Worm (Caenorhabditis elegans) whole organism, L1 larva: ENCODE results near the gene clc-28.
"Not testable (repeated sequence)": the region's sequence is repeated elsewhere in the genome, so short reads cannot be mapped to it uniquely, and the experiment has no call there.

ENCODE experiments used
- C16A3.4 ChIP-seq: fragments of 150-350 bp; optimal IDR thresholded peaks from 2 replicates; lab custom pipeline; 2014; ENCODE audit warnings: missing biosample characterization, missing genetic modification characterization
- C34B4.2 ChIP-seq: sonication (generic microtip); optimal IDR thresholded peaks from 2 replicates; lab custom pipeline; 2017; ENCODE audit warnings: mild to moderate bottlenecking, missing genetic modification characterization, missing compliant biosample characterization
- F16B12.6 ChIP-seq: fragments of 150-350 bp; optimal IDR thresholded peaks from 2 replicates; lab custom pipeline; 2014; ENCODE audit warnings: missing biosample characterization, missing genetic modification characterization
- Y116A8C.19 ChIP-seq: sonication (generic microtip); optimal IDR thresholded peaks from 2 replicates; lab custom pipeline; 2016; ENCODE audit warnings: missing compliant biosample characterization, missing genetic modification characterization, borderline replicate concordance
- aha-1 ChIP-seq: fragments of 150-350 bp; optimal IDR thresholded peaks from 2 replicates; lab custom pipeline; 2014; ENCODE audit warnings: missing biosample characterization, missing genetic modification characterization
- aly-2 ChIP-seq: fragments of 150-350 bp; optimal IDR thresholded peaks from 2 replicates; lab custom pipeline; 2014; ENCODE audit warnings: missing biosample characterization, missing genetic modification characterization
- blmp-1 ChIP-seq: fragments of 150-350 bp; optimal IDR thresholded peaks from 2 replicates; lab custom pipeline; 2014; ENCODE audit warnings: missing biosample characterization, missing genetic modification characterization
- ceh-63 ChIP-seq: fragments of 200-800 bp; sonication (Bioruptor generic); optimal IDR thresholded peaks from 2 replicates; lab custom pipeline; 2018; ENCODE audit warnings: mild to moderate bottlenecking, missing genetic modification characterization, missing compliant biosample characterization
- ceh-8 ChIP-seq: fragments of 200-800 bp; sonication (Bioruptor generic); optimal IDR thresholded peaks from 2 replicates; lab custom pipeline; 2018; ENCODE audit warnings: mild to moderate bottlenecking, missing genetic modification characterization, moderate library complexity, missing compliant biosample characterization
- ces-1 ChIP-seq: fragments of 150-350 bp; optimal IDR thresholded peaks from 2 replicates; lab custom pipeline; 2014; ENCODE audit warnings: missing biosample characterization, missing genetic modification reagents, missing genetic modification characterization
- dpl-1 ChIP-seq, 3 experiments: fragments of 150-350 bp in 2 of 3; sonication (generic microtip) in 1 of 3; optimal IDR thresholded peaks; 2 replicates each; lab custom pipeline; 2014 to 2017; ENCODE audit warnings: missing biosample characterization in 3 of 3, missing genetic modification characterization in 3 of 3, missing genetic modification reagents in 3 of 3
- dsc-1 ChIP-seq: sonication (generic microtip); optimal IDR thresholded peaks from 2 replicates; lab custom pipeline; 2016; ENCODE audit warnings: mild to moderate bottlenecking, missing genetic modification characterization, missing compliant biosample characterization
- efl-1 ChIP-seq, 4 experiments: fragments of 150-350 bp; optimal IDR thresholded peaks in 3 of 4; peaks in 1 of 4; 1 replicate in 1 of 4; 2 replicates in 3 of 4; lab custom pipeline; 2014; ENCODE audit warnings: missing biosample characterization in 2 of 4, missing genetic modification characterization in 2 of 4, missing genetic modification reagents in 2 of 4
- hlh-17 ChIP-seq: fragments of 200-800 bp; sonication (Bioruptor generic); optimal IDR thresholded peaks from 2 replicates; lab custom pipeline; 2018; ENCODE audit warnings: missing genetic modification characterization, mild to moderate bottlenecking, missing compliant biosample characterization, moderate library complexity, borderline replicate concordance
- hlh-4 ChIP-seq: sonication (generic microtip); optimal IDR thresholded peaks from 2 replicates; lab custom pipeline; 2016; ENCODE audit warnings: mild to moderate bottlenecking, missing genetic modification characterization, missing compliant biosample characterization
- hpl-2 ChIP-seq: fragments of 150-350 bp; optimal IDR thresholded peaks from 2 replicates; lab custom pipeline; 2014; ENCODE audit warnings: missing biosample characterization, missing genetic modification reagents, missing genetic modification characterization
- isw-1 ChIP-seq: fragments of 200-800 bp; sonication (Bioruptor generic); IDR thresholded peaks from 2 replicates; pipeline ENCODE4 v1.3.6; 2022; ENCODE audit warnings: missing genetic modification characterization, missing compliant biosample characterization
- jun-1 ChIP-seq: fragments of 150-350 bp; optimal IDR thresholded peaks from 2 replicates; lab custom pipeline; 2014; ENCODE audit warnings: missing biosample characterization, missing genetic modification reagents, missing genetic modification characterization
- lin-15B ChIP-seq: fragments of 150-350 bp; sonication (generic microtip); optimal IDR thresholded peaks from 3 replicates; lab custom pipeline; 2014; ENCODE audit warnings: missing biosample characterization, missing genetic modification characterization
- mab-9 ChIP-seq: fragments of 200-800 bp; sonication (Bioruptor generic); IDR thresholded peaks from 2 replicates; pipeline ENCODE4 v1.3.6; 2022; ENCODE audit warnings: missing genetic modification reagents, missing genetic modification characterization, missing compliant biosample characterization
- mef-2 ChIP-seq: fragments of 150-350 bp; optimal IDR thresholded peaks from 2 replicates; lab custom pipeline; 2014; ENCODE audit warnings: missing biosample characterization, missing genetic modification characterization
- mep-1 ChIP-seq: fragments of 150-350 bp; optimal IDR thresholded peaks from 2 replicates; lab custom pipeline; 2014; ENCODE audit warnings: missing biosample characterization, missing genetic modification characterization
- nhr-12 ChIP-seq: sonication (generic microtip); optimal IDR thresholded peaks from 2 replicates; lab custom pipeline; 2017; ENCODE audit warnings: missing biosample characterization, missing genetic modification characterization
- nhr-19 ChIP-seq: fragments of 200-800 bp; sonication (Bioruptor generic); conservative IDR thresholded peaks from 2 replicates; pipeline ENCODE4 v1.3.6; 2022; ENCODE audit warnings: missing genetic modification characterization, missing compliant biosample characterization
- nhr-71 ChIP-seq: sonication (generic microtip); optimal IDR thresholded peaks from 2 replicates; lab custom pipeline; 2016; ENCODE audit warnings: mild to moderate bottlenecking, missing genetic modification characterization, moderate library complexity, missing compliant biosample characterization
- nhr-76 ChIP-seq: sonication (generic microtip); optimal IDR thresholded peaks from 2 replicates; lab custom pipeline; 2017; ENCODE audit warnings: missing biosample characterization, missing genetic modification characterization
- nhr-77 ChIP-seq: fragments of 150-350 bp; optimal IDR thresholded peaks from 2 replicates; lab custom pipeline; 2014; ENCODE audit warnings: missing biosample characterization, missing genetic modification characterization
- nhr-84 ChIP-seq: sonication (generic microtip); optimal IDR thresholded peaks from 2 replicates; lab custom pipeline; 2017; ENCODE audit warnings: missing biosample characterization, missing genetic modification characterization
- pax-3 ChIP-seq: fragments of 200-800 bp; sonication (Bioruptor generic); optimal IDR thresholded peaks from 2 replicates; lab custom pipeline; 2018; ENCODE audit warnings: mild to moderate bottlenecking, missing genetic modification characterization, moderate library complexity, missing compliant biosample characterization
- pqm-1 ChIP-seq: sonication (generic microtip); optimal IDR thresholded peaks from 3 replicates; lab custom pipeline; 2017; ENCODE audit warnings: missing biosample characterization, missing genetic modification characterization
- rnt-1 ChIP-seq: sonication (generic microtip); optimal IDR thresholded peaks from 2 replicates; lab custom pipeline; 2016; ENCODE audit warnings: mild to moderate bottlenecking, missing genetic modification characterization, moderate library complexity, missing compliant biosample characterization
- skn-1 ChIP-seq: fragments of 150-350 bp; optimal IDR thresholded peaks from 2 replicates; lab custom pipeline; 2014; ENCODE audit warnings: missing biosample characterization, missing genetic modification characterization
- snpc-4 ChIP-seq: fragments of 150-350 bp; optimal IDR thresholded peaks from 2 replicates; lab custom pipeline; 2014; ENCODE audit warnings: missing biosample characterization, missing genetic modification characterization
- snu-23 ChIP-seq: sonication (generic microtip); optimal IDR thresholded peaks from 2 replicates; lab custom pipeline; 2016; ENCODE audit warnings: missing genetic modification characterization, missing compliant biosample characterization
- sox-4 ChIP-seq: sonication (generic microtip); optimal IDR thresholded peaks from 2 replicates; lab custom pipeline; 2016; ENCODE audit warnings: missing genetic modification characterization, missing compliant biosample characterization
- sptf-1 ChIP-seq: fragments of 150-350 bp; optimal IDR thresholded peaks from 2 replicates; lab custom pipeline; 2014; ENCODE audit warnings: missing biosample characterization, missing genetic modification characterization
- unc-98 ChIP-seq: fragments of 200-800 bp; sonication (Bioruptor generic); IDR thresholded peaks from 2 replicates; pipeline ENCODE4 v1.3.6; 2022; ENCODE audit warnings: missing genetic modification characterization, missing compliant biosample characterization

clc-28 gene

DNA sequence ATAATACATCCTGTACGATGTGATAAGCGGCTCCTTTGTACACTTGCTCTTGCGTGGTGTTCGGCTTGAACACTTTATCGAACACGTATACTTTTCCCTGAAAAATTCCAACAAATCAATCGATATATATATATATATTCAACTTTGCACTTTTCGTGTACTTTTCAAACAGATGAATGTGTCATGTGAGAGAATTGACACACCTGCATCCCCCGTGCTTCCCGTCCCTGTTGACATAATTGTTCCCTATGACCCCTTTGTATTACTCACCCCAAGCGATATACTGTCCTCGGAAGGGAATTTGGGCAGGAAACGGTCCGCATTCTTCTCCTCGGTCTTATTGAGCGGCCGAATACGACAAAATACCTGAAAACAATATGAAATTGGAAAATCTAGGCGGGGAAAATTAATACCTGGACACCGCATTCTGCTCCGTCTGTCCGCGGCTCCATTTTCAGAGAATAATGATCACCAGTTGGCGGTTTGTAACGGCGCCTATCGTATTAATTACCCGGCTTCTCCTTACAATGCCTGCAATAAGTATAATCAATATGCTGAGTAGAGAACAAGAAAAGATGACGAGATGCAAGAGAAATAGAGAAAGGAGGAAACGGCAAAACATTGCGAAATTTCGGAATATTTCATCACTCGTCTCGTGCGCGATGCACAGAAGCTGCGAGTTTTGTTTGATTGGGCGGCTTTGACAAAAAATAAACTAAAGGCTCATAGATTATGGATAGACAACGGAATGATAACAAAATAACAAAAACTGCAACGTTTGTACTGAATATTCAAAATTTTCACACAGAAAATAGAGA lies 15.6 kb upstream of the clc-28 start, which contains the start of gene unc-116 (continued):
- no peak for TF ChIP-seq ces-1 (GFP tag; lab: Kevin White, UChicago)
- TF ChIP-seq dpl-1 (GFP tag; optimal IDR thresholded peaks at IDR 0.05; lab: Kevin White, UChicago), result peak in 2 of 3 experiments; percentile 18 to 31
- no peak for TF ChIP-seq mab-9 (GFP tag; lab: Robert Waterston, UW)
- TF ChIP-seq ceh-63 (GFP tag; lab: Kevin White, UChicago), result no peak
- no peak for TF ChIP-seq pqm-1
- no peak for TF ChIP-seq nhr-84 (tag; lab: Kevin White, UChicago)
- TF ChIP-seq efl-1 (optimal IDR thresholded peaks at IDR 0.05; lab: Kevin White, UChicago), result peak; percentile 31 to 74
- peak; percentile 54 to 94 for TF ChIP-seq efl-1 (GFP tag; optimal IDR thresholded peaks at IDR 0.05 in 1 of 2; lab: Kevin White, UChicago)
- no peak for TF ChIP-seq rnt-1 (tag; lab: Kevin White, UChicago)
- peak; percentile 34 for TF ChIP-seq C16A3.4 (tag; lab: Kevin White, UChicago)
- no peak for TF ChIP-seq ceh-8 (GFP tag; lab: Kevin White, UChicago)
- no peak for TF ChIP-seq Y116A8C.19 (tag; lab: Kevin White, UChicago)
- TF ChIP-seq nhr-19, result peak; percentile 32; the same call in 1 of the 2 replicates
- TF ChIP-seq skn-1 (tag; lab: Kevin White, UChicago), result peak; percentile 94
- TF ChIP-seq snpc-4, result peak; percentile 9
- peak; percentile 35 for TF ChIP-seq blmp-1 (tag; lab: Kevin White, UChicago)
- TF ChIP-seq hpl-2 (GFP tag; lab: Kevin White, UChicago), result peak; percentile 49
- no peak for TF ChIP-seq nhr-12 (tag; lab: Kevin White, UChicago)
- TF ChIP-seq sox-4 (tag; lab: Kevin White, UChicago), result no peak
- TF ChIP-seq C34B4.2 (tag; lab: Kevin White, UChicago), result no peak
- peak; percentile 43 for TF ChIP-seq F16B12.6 (tag; lab: Kevin White, UChicago)
- no peak for TF ChIP-seq hlh-17 (GFP tag; lab: Kevin White, UChicago)
- TF ChIP-seq lin-15B (tag; lab: Kevin White, UChicago), result peak; percentile 18
- peak; percentile 43; the same call in 1 of the 2 replicates for TF ChIP-seq isw-1
- TF ChIP-seq nhr-71 (tag; lab: Kevin White, UChicago), result peak; percentile 63
- TF ChIP-seq sptf-1 (tag; lab: Kevin White, UChicago), result no peak
- no peak for TF ChIP-seq mef-2 (tag; lab: Kevin White, UChicago)
- TF ChIP-seq unc-98 (GFP tag; lab: Robert Waterston, UW), result no peak
- TF ChIP-seq aly-2 (tag; lab: Kevin White, UChicago), result no peak
- no peak for TF ChIP-seq aha-1 (tag; lab: Kevin White, UChicago)
- no peak for TF ChIP-seq nhr-76 (tag; lab: Kevin White, UChicago)
- TF ChIP-seq pax-3, result no peak
- TF ChIP-seq jun-1, result peak; percentile 27
- no peak for TF ChIP-seq nhr-77 (tag; lab: Kevin White, UChicago)

DNA sequence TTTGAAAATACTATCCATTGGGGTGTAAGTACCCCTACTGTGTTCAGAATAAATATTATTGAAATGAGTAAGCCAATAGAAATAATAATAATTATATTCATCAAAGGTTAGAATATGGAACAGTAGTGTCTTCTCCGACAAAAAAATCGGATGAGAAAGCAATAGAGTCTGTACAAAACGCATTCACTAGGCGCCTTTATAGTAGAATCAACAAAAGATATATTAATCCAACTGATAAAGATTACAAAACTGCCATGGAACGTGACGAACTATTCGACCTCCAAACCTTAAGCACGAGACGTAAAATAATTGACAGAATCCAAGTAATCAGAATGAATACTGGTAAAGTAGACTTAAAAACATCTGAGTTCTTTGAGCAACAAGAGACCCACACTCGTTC lies 8.6 kb upstream of the clc-28 start, which contains the start of gene clc-29:
Gene clc-29 (minus strand): TSS at position 101 of the 400 bp plus-strand sequence.
- TF ChIP-seq hlh-17 (GFP tag; lab: Kevin White, UChicago); C34B4.2 (tag; lab: Kevin White, UChicago); hlh-4: not testable (repeated sequence)

DNA sequence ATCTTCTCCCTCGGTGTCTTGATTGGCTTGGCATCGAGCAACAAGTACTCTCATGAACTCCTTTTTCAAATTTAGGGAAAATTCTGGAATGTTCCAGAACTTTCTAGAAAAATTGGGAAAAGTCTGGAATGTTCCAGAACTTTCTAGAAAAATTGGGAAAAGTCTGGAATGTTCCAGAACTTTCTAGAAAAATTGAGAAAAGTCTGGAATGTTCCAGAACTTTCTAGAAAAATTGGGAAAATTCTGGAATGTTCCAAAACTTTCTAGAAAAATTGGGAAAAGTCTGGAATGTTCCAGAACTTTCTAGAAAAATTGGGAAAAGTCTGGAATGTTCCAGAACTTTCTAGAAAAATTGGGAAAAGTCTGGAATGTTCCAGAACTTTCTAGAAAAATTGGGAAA lies 5.0 kb upstream of the clc-28 start, which contains the start of gene ZC262.7:
Gene ZC262.7 (minus strand): TSS at position 54 of the 400 bp plus-strand sequence.
- TF ChIP-seq mep-1 (tag; lab: Kevin White, UChicago); snu-23 (GFP tag; lab: Kevin White, UChicago); dsc-1 (tag; lab: Kevin White, UChicago): not testable (repeated sequence)
- TF ChIP-seq, all 84 proteins: peak for 0; not testable (repeated sequence) for 84
